Worm (Caenorhabditis elegans) whole organism, L3 larva: ENCODE data around the gene M01A8.1.

ENCODE experiments used
- R02D3.7 ChIP-seq: fragments of 150-350 bp; optimal IDR thresholded peaks from 2 replicates; lab custom pipeline; 2014; ENCODE audit warnings: missing biosample characterization, missing genetic modification characterization
- ZK546.5 ChIP-seq: sonication (generic microtip); optimal IDR thresholded peaks from 2 replicates; lab custom pipeline; 2017; ENCODE audit warnings: missing biosample characterization, missing genetic modification characterization
- ama-1 ChIP-seq: fragments of 150-350 bp; optimal IDR thresholded peaks from 2 replicates; lab custom pipeline; 2018
- ceh-16 ChIP-seq: sonication (generic microtip); optimal IDR thresholded peaks from 2 replicates; lab custom pipeline; 2017; ENCODE audit warnings: missing biosample characterization, missing genetic modification characterization
- ceh-28 ChIP-seq: fragments of 150-350 bp; optimal IDR thresholded peaks from 2 replicates; lab custom pipeline; 2014; ENCODE audit warnings: missing biosample characterization, missing genetic modification reagents, missing genetic modification characterization
- ceh-82 ChIP-seq: fragments of 150-350 bp; optimal IDR thresholded peaks from 2 replicates; lab custom pipeline; 2014; ENCODE audit warnings: missing biosample characterization, missing genetic modification characterization
- ceh-9 ChIP-seq: sonication (generic microtip); optimal IDR thresholded peaks from 2 replicates; lab custom pipeline; 2018; ENCODE audit warnings: missing biosample characterization, missing genetic modification characterization
- daf-12 ChIP-seq: fragments of 150-350 bp; optimal IDR thresholded peaks from 2 replicates; lab custom pipeline; 2014; ENCODE audit warnings: missing biosample characterization, missing genetic modification reagents, missing genetic modification characterization
- egl-27 ChIP-seq: sonication (generic microtip); optimal IDR thresholded peaks from 4 replicates; lab custom pipeline; 2017; ENCODE audit warnings: missing biosample characterization, missing genetic modification reagents, missing genetic modification characterization
- elt-1 ChIP-seq: fragments of 150-350 bp; optimal IDR thresholded peaks from 2 replicates; lab custom pipeline; 2014; ENCODE audit warnings: missing biosample characterization, missing genetic modification characterization
- elt-2 ChIP-seq: sonication (generic microtip); optimal IDR thresholded peaks from 2 replicates; lab custom pipeline; 2016; ENCODE audit warnings: missing genetic modification reagents, mild to moderate bottlenecking, missing genetic modification characterization, missing compliant biosample characterization
- elt-3 ChIP-seq, 3 experiments: fragments of 150-350 bp in 1 of 3; sonication (generic microtip) in 2 of 3; optimal IDR thresholded peaks; 2 replicates in 2 of 3; 4 replicates in 1 of 3; lab custom pipeline; 2014 to 2017; ENCODE audit warnings: missing biosample characterization in 3 of 3, missing genetic modification characterization in 3 of 3
- eor-1 ChIP-seq, 2 experiments: fragments of 150-350 bp; optimal IDR thresholded peaks; 2 replicates each; lab custom pipeline; 2014 to 2018; ENCODE audit warnings: missing biosample characterization in 2 of 2, missing genetic modification characterization in 2 of 2
- fkh-10 ChIP-seq: sonication (generic microtip); optimal IDR thresholded peaks from 2 replicates; lab custom pipeline; 2017; ENCODE audit warnings: missing biosample characterization, missing genetic modification reagents, missing genetic modification characterization
- fkh-2 ChIP-seq: fragments of 150-350 bp; optimal IDR thresholded peaks from 2 replicates; lab custom pipeline; 2014; ENCODE audit warnings: missing biosample characterization, missing genetic modification reagents, missing genetic modification characterization
- fos-1 ChIP-seq: fragments of 150-350 bp; optimal IDR thresholded peaks from 2 replicates; lab custom pipeline; 2014; ENCODE audit warnings: missing biosample characterization, missing genetic modification characterization
- jun-1 ChIP-seq: fragments of 150-350 bp; optimal IDR thresholded peaks from 2 replicates; lab custom pipeline; 2014; ENCODE audit warnings: missing biosample characterization, missing genetic modification reagents, missing genetic modification characterization
- lin-39 ChIP-seq: fragments of 150-350 bp; optimal IDR thresholded peaks from 2 replicates; lab custom pipeline; 2018; ENCODE audit warnings: missing biosample characterization, missing genetic modification reagents, missing genetic modification characterization
- lsy-12 ChIP-seq: sonication (generic microtip); optimal IDR thresholded peaks from 2 replicates; lab custom pipeline; 2016; ENCODE audit warnings: mild to moderate bottlenecking, missing genetic modification characterization, missing compliant biosample characterization
- mdl-1 ChIP-seq: fragments of 150-350 bp; optimal IDR thresholded peaks from 2 replicates; lab custom pipeline; 2014; ENCODE audit warnings: missing biosample characterization, missing genetic modification characterization
- mml-1 ChIP-seq: fragments of 150-350 bp; sonication (generic microtip); optimal IDR thresholded peaks from 3 replicates; lab custom pipeline; 2014; ENCODE audit warnings: missing biosample characterization, missing genetic modification characterization
- nhr-11 ChIP-seq: fragments of 150-350 bp; optimal IDR thresholded peaks from 2 replicates; lab custom pipeline; 2014; ENCODE audit warnings: missing biosample characterization, missing genetic modification characterization
- nhr-23 ChIP-seq: fragments of 150-350 bp; optimal IDR thresholded peaks from 2 replicates; lab custom pipeline; 2014; ENCODE audit warnings: missing biosample characterization, missing genetic modification reagents, missing genetic modification characterization
- nhr-237 ChIP-seq: fragments of 150-350 bp; optimal IDR thresholded peaks from 2 replicates; lab custom pipeline; 2014; ENCODE audit warnings: missing biosample characterization, missing genetic modification characterization
- nhr-25 ChIP-seq: sonication (generic microtip); optimal IDR thresholded peaks from 2 replicates; lab custom pipeline; 2017; ENCODE audit warnings: missing biosample characterization, missing genetic modification characterization
- nhr-28 ChIP-seq: fragments of 150-350 bp; optimal IDR thresholded peaks from 2 replicates; lab custom pipeline; 2014; ENCODE audit warnings: missing biosample characterization, missing genetic modification characterization
- nhr-43 ChIP-seq: sonication (generic microtip); optimal IDR thresholded peaks from 2 replicates; lab custom pipeline; 2016; ENCODE audit warnings: mild to moderate bottlenecking, missing genetic modification characterization, missing compliant biosample characterization; ENCODE audit not compliant: poor library complexity, severe bottlenecking
- nhr-67 ChIP-seq: fragments of 150-350 bp; optimal IDR thresholded peaks from 2 replicates; lab custom pipeline; 2014; ENCODE audit warnings: missing biosample characterization, missing genetic modification characterization
- nhr-77 ChIP-seq: fragments of 150-350 bp; optimal IDR thresholded peaks from 2 replicates; lab custom pipeline; 2014; ENCODE audit warnings: missing biosample characterization, missing genetic modification characterization
- pha-4 ChIP-seq: fragments of 150-350 bp; optimal IDR thresholded peaks from 2 replicates; lab custom pipeline; 2014; ENCODE audit warnings: missing biosample characterization, missing genetic modification reagents, missing genetic modification characterization
- pqm-1 ChIP-seq: fragments of 150-350 bp; optimal IDR thresholded peaks from 2 replicates; lab custom pipeline; 2017; ENCODE audit warnings: missing biosample characterization, missing genetic modification characterization, inconsistent platforms
- sea-2 ChIP-seq: fragments of 150-350 bp; sonication (generic microtip); optimal IDR thresholded peaks from 4 replicates; lab custom pipeline; 2014; ENCODE audit warnings: missing biosample characterization, missing genetic modification reagents, missing genetic modification characterization
- snpc-4 ChIP-seq: fragments of 150-350 bp; optimal IDR thresholded peaks from 2 replicates; lab custom pipeline; 2014; ENCODE audit warnings: missing biosample characterization, missing genetic modification characterization
- unc-39 ChIP-seq: sonication (generic microtip); optimal IDR thresholded peaks from 4 replicates; lab custom pipeline; 2017; ENCODE audit warnings: missing biosample characterization, missing genetic modification characterization
- unc-62 ChIP-seq: fragments of 150-350 bp; sonication (generic microtip); optimal IDR thresholded peaks from 4 replicates; lab custom pipeline; 2014; ENCODE audit warnings: missing biosample characterization, missing genetic modification reagents, missing genetic modification characterization
- zag-1 ChIP-seq: fragments of 150-350 bp; optimal IDR thresholded peaks from 2 replicates; lab custom pipeline; 2014; ENCODE audit warnings: missing biosample characterization, missing genetic modification characterization
- ztf-11 ChIP-seq: fragments of 150-350 bp; optimal IDR thresholded peaks from 2 replicates; lab custom pipeline; 2014; ENCODE audit warnings: missing biosample characterization, missing genetic modification characterization
- ztf-4 ChIP-seq: fragments of 150-350 bp; optimal IDR thresholded peaks from 2 replicates; lab custom pipeline; 2014; ENCODE audit warnings: missing biosample characterization, missing genetic modification characterization

The M01A8.1 gene

ce11 chrIII:9242675-9243074 lies 14.4 kb upstream of the M01A8.1 start, which contains the start of gene dat-1:
TSS of gene dat-1 (plus strand) at chrIII:9242975.
- TF ChIP-seq nhr-43 (tag; lab: Kevin White, UChicago) (no peak), ZK546.5 (no peak), zag-1 (no peak), fos-1 (no peak), nhr-77 (tag; lab: Kevin White, UChicago) (no peak), nhr-11 (tag; lab: Kevin White, UChicago) (no peak), elt-2 (no peak)

- TF ChIP-seq nhr-11 (tag; lab: Kevin White, UChicago) = no peak
- no peak for TF ChIP-seq snpc-4 (tag; lab: Kevin White, UChicago)
- no peak for TF ChIP-seq ceh-16 (tag; lab: Kevin White, UChicago)
Observed at ce11 chrIII:9247221-9247620, 9.8 kb upstream of the M01A8.1 start, which contains the start of gene T02C1.1. TSS of gene T02C1.1 (plus strand) at chrIII:9247525.

ce11 chrIII:9250729-9251128 lies 6.3 kb upstream of the M01A8.1 start, which contains the start of gene T02C1.2:
TSS of gene T02C1.2 (plus strand) at chrIII:9251029.
- TF ChIP-seq sea-2 (GFP tag; lab: Kevin White, UChicago) (no peak), nhr-25 (no peak), nhr-67 (tag; lab: Kevin White, UChicago) (no peak), fos-1 (no peak), fkh-2 (tag; lab: Kevin White, UChicago) (no peak), egl-27 (no peak), daf-12 (tag; lab: Kevin White, UChicago) (no peak), nhr-28 (tag; lab: Kevin White, UChicago) (no peak), elt-3 (tag; optimal IDR thresholded peaks at IDR 0.05; lab: Kevin White, UChicago) (no peak), eor-1 (tag; optimal IDR thresholded peaks at IDR 0.05; lab: Kevin White, UChicago) (no peak), ceh-28 (tag; lab: Kevin White, UChicago) (no peak), R02D3.7 (no peak), nhr-237 (tag; lab: Kevin White, UChicago) (no peak), ceh-9 (tag; lab: Kevin White, UChicago) (no peak), ztf-4 (tag; lab: Kevin White, UChicago) (no peak), elt-2 (no peak), ceh-16 (tag; lab: Kevin White, UChicago) (no peak), pha-4 (tag; lab: Kevin White, UChicago) (no peak)

ce11 chrIII:9254988-9255387 lies 2.1 kb upstream of the M01A8.1 start:
- TF ChIP-seq fkh-10 (GFP tag; lab: Kevin White, UChicago) = no peak
- peak; percentile 81 for TF ChIP-seq elt-2
- TF ChIP-seq jun-1 = peak; percentile 26
- TF ChIP-seq pqm-1 (tag; lab: Kevin White, UChicago) = peak; percentile 51
- no peak for TF ChIP-seq pha-4 (tag; lab: Kevin White, UChicago)
- TF ChIP-seq, all 47 proteins: peak for 3

ce11 chrIII:9255801-9256200 lies 1.3 kb upstream of the M01A8.1 start:
- TF ChIP-seq fkh-2 (tag; lab: Kevin White, UChicago) (no peak), nhr-43 (tag; lab: Kevin White, UChicago) (no peak), nhr-77 (tag; lab: Kevin White, UChicago) (no peak), mdl-1 (tag; lab: Kevin White, UChicago) (no peak), nhr-67 (tag; lab: Kevin White, UChicago) (no peak), nhr-23 (no peak), elt-1 (tag; lab: Kevin White, UChicago) (no peak), sea-2 (GFP tag; lab: Kevin White, UChicago) (no peak), lsy-12 (tag; lab: Kevin White, UChicago) (no peak), snpc-4 (tag; lab: Kevin White, UChicago) (no peak), ama-1 (lab: Kevin White, UChicago) (no peak), jun-1 (no peak), unc-62 (GFP tag; lab: Kevin White, UChicago) (no peak), ceh-82 (tag; lab: Kevin White, UChicago) (no peak), unc-39 (tag; lab: Kevin White, UChicago) (no peak), ztf-11 (no peak), ZK546.5 (no peak), pha-4 (tag; lab: Kevin White, UChicago) (peak; percentile 15), nhr-25 (no peak), ceh-28 (tag; lab: Kevin White, UChicago) (no peak), elt-2 (peak; percentile 83), pqm-1 (tag; lab: Kevin White, UChicago) (peak; percentile 72), mml-1 (tag; lab: Kevin White, UChicago) (no peak), ceh-16 (tag; lab: Kevin White, UChicago) (no peak), lin-39 (no peak)
- TF ChIP-seq, all 47 proteins: peak for 3
